Worm (Caenorhabditis elegans) whole organism, L3 larva: ENCODE measurements around the gene lect-2.

ENCODE experiments used
- R02D3.7 ChIP-seq: fragments of 150-350 bp; optimal IDR thresholded peaks from 2 replicates; lab custom pipeline; 2014; ENCODE audit warnings: missing biosample characterization, missing genetic modification characterization
- ZK546.5 ChIP-seq: sonication (generic microtip); optimal IDR thresholded peaks from 2 replicates; lab custom pipeline; 2017; ENCODE audit warnings: missing biosample characterization, missing genetic modification characterization
- aly-2 ChIP-seq: fragments of 150-350 bp; optimal IDR thresholded peaks from 2 replicates; lab custom pipeline; 2014; ENCODE audit warnings: missing biosample characterization, missing genetic modification characterization
- ama-1 ChIP-seq: fragments of 150-350 bp; optimal IDR thresholded peaks from 2 replicates; lab custom pipeline; 2018
- ceh-16 ChIP-seq: sonication (generic microtip); optimal IDR thresholded peaks from 2 replicates; lab custom pipeline; 2017; ENCODE audit warnings: missing biosample characterization, missing genetic modification characterization
- ceh-28 ChIP-seq: fragments of 150-350 bp; optimal IDR thresholded peaks from 2 replicates; lab custom pipeline; 2014; ENCODE audit warnings: missing biosample characterization, missing genetic modification reagents, missing genetic modification characterization
- ceh-82 ChIP-seq: fragments of 150-350 bp; optimal IDR thresholded peaks from 2 replicates; lab custom pipeline; 2014; ENCODE audit warnings: missing biosample characterization, missing genetic modification characterization
- ceh-9 ChIP-seq: sonication (generic microtip); optimal IDR thresholded peaks from 2 replicates; lab custom pipeline; 2018; ENCODE audit warnings: missing biosample characterization, missing genetic modification characterization
- daf-12 ChIP-seq: fragments of 150-350 bp; optimal IDR thresholded peaks from 2 replicates; lab custom pipeline; 2014; ENCODE audit warnings: missing biosample characterization, missing genetic modification reagents, missing genetic modification characterization
- egl-27 ChIP-seq: sonication (generic microtip); optimal IDR thresholded peaks from 4 replicates; lab custom pipeline; 2017; ENCODE audit warnings: missing biosample characterization, missing genetic modification reagents, missing genetic modification characterization
- egl-5 ChIP-seq: fragments of 150-350 bp; optimal IDR thresholded peaks from 2 replicates; lab custom pipeline; 2017; ENCODE audit warnings: missing biosample characterization, missing genetic modification reagents, missing genetic modification characterization, inconsistent platforms
- elt-1 ChIP-seq: fragments of 150-350 bp; optimal IDR thresholded peaks from 2 replicates; lab custom pipeline; 2014; ENCODE audit warnings: missing biosample characterization, missing genetic modification characterization
- elt-2 ChIP-seq: sonication (generic microtip); optimal IDR thresholded peaks from 2 replicates; lab custom pipeline; 2016; ENCODE audit warnings: missing genetic modification reagents, mild to moderate bottlenecking, missing genetic modification characterization, missing compliant biosample characterization
- elt-3 ChIP-seq, 3 experiments: fragments of 150-350 bp in 1 of 3; sonication (generic microtip) in 2 of 3; optimal IDR thresholded peaks; 2 replicates in 2 of 3; 4 replicates in 1 of 3; lab custom pipeline; 2014 to 2017; ENCODE audit warnings: missing biosample characterization in 3 of 3, missing genetic modification characterization in 3 of 3
- eor-1 ChIP-seq, 2 experiments: fragments of 150-350 bp; optimal IDR thresholded peaks; 2 replicates each; lab custom pipeline; 2014 to 2018; ENCODE audit warnings: missing biosample characterization in 2 of 2, missing genetic modification characterization in 2 of 2
- fkh-10 ChIP-seq: sonication (generic microtip); optimal IDR thresholded peaks from 2 replicates; lab custom pipeline; 2017; ENCODE audit warnings: missing biosample characterization, missing genetic modification reagents, missing genetic modification characterization
- fkh-2 ChIP-seq: fragments of 150-350 bp; optimal IDR thresholded peaks from 2 replicates; lab custom pipeline; 2014; ENCODE audit warnings: missing biosample characterization, missing genetic modification reagents, missing genetic modification characterization
- fos-1 ChIP-seq: fragments of 150-350 bp; optimal IDR thresholded peaks from 2 replicates; lab custom pipeline; 2014; ENCODE audit warnings: missing biosample characterization, missing genetic modification characterization
- hmg-11 ChIP-seq: sonication (generic microtip); optimal IDR thresholded peaks from 2 replicates; lab custom pipeline; 2016; ENCODE audit warnings: missing genetic modification characterization, missing compliant biosample characterization
- jun-1 ChIP-seq: fragments of 150-350 bp; optimal IDR thresholded peaks from 2 replicates; lab custom pipeline; 2014; ENCODE audit warnings: missing biosample characterization, missing genetic modification reagents, missing genetic modification characterization
- lin-39 ChIP-seq: fragments of 150-350 bp; optimal IDR thresholded peaks from 2 replicates; lab custom pipeline; 2018; ENCODE audit warnings: missing biosample characterization, missing genetic modification reagents, missing genetic modification characterization
- lsy-12 ChIP-seq: sonication (generic microtip); optimal IDR thresholded peaks from 2 replicates; lab custom pipeline; 2016; ENCODE audit warnings: mild to moderate bottlenecking, missing genetic modification characterization, missing compliant biosample characterization
- mml-1 ChIP-seq: fragments of 150-350 bp; sonication (generic microtip); optimal IDR thresholded peaks from 3 replicates; lab custom pipeline; 2014; ENCODE audit warnings: missing biosample characterization, missing genetic modification characterization
- nfya-1 ChIP-seq: sonication (generic microtip); optimal IDR thresholded peaks from 2 replicates; lab custom pipeline; 2017; ENCODE audit warnings: missing genetic modification characterization, mild to moderate bottlenecking, missing compliant biosample characterization, antibody characterized with exemption, moderate library complexity; ENCODE audit not compliant: insufficient read depth
- nhr-11 ChIP-seq: fragments of 150-350 bp; optimal IDR thresholded peaks from 2 replicates; lab custom pipeline; 2014; ENCODE audit warnings: missing biosample characterization, missing genetic modification characterization
- nhr-237 ChIP-seq: fragments of 150-350 bp; optimal IDR thresholded peaks from 2 replicates; lab custom pipeline; 2014; ENCODE audit warnings: missing biosample characterization, missing genetic modification characterization
- nhr-25 ChIP-seq: sonication (generic microtip); optimal IDR thresholded peaks from 2 replicates; lab custom pipeline; 2017; ENCODE audit warnings: missing biosample characterization, missing genetic modification characterization
- nhr-28 ChIP-seq: fragments of 150-350 bp; optimal IDR thresholded peaks from 2 replicates; lab custom pipeline; 2014; ENCODE audit warnings: missing biosample characterization, missing genetic modification characterization
- nhr-67 ChIP-seq: fragments of 150-350 bp; optimal IDR thresholded peaks from 2 replicates; lab custom pipeline; 2014; ENCODE audit warnings: missing biosample characterization, missing genetic modification characterization
- pha-4 ChIP-seq: fragments of 150-350 bp; optimal IDR thresholded peaks from 2 replicates; lab custom pipeline; 2014; ENCODE audit warnings: missing biosample characterization, missing genetic modification reagents, missing genetic modification characterization
- sea-2 ChIP-seq: fragments of 150-350 bp; sonication (generic microtip); optimal IDR thresholded peaks from 4 replicates; lab custom pipeline; 2014; ENCODE audit warnings: missing biosample characterization, missing genetic modification reagents, missing genetic modification characterization
- skn-1 ChIP-seq: fragments of 150-350 bp; optimal IDR thresholded peaks from 2 replicates; lab custom pipeline; 2014; ENCODE audit warnings: missing biosample characterization, missing genetic modification characterization
- snpc-4 ChIP-seq: fragments of 150-350 bp; optimal IDR thresholded peaks from 2 replicates; lab custom pipeline; 2014; ENCODE audit warnings: missing biosample characterization, missing genetic modification characterization
- tbx-2 ChIP-seq: sonication (generic microtip); optimal IDR thresholded peaks from 2 replicates; lab custom pipeline; 2016; ENCODE audit warnings: mild to moderate bottlenecking, missing genetic modification characterization, missing compliant biosample characterization
- unc-39 ChIP-seq: sonication (generic microtip); optimal IDR thresholded peaks from 4 replicates; lab custom pipeline; 2017; ENCODE audit warnings: missing biosample characterization, missing genetic modification characterization
- ztf-11 ChIP-seq: fragments of 150-350 bp; optimal IDR thresholded peaks from 2 replicates; lab custom pipeline; 2014; ENCODE audit warnings: missing biosample characterization, missing genetic modification characterization
- ztf-4 ChIP-seq: fragments of 150-350 bp; optimal IDR thresholded peaks from 2 replicates; lab custom pipeline; 2014; ENCODE audit warnings: missing biosample characterization, missing genetic modification characterization

Gene lect-2

ce11 chrII:5774120-5774519, 16.4 kb upstream of the lect-2 start, which contains the start of the genes dmd-5 and F10C1.1:
Gene dmd-5, minus strand, starts transcription at chrII:5774220.
Gene F10C1.1, plus strand, starts transcription at chrII:5774229.
- no peak for TF ChIP-seq skn-1 (tag; lab: Kevin White, UChicago)
- TF ChIP-seq jun-1 = no peak
- TF ChIP-seq fkh-2 (tag; lab: Kevin White, UChicago) = no peak
- TF ChIP-seq nhr-237 (tag; lab: Kevin White, UChicago) = no peak
- no peak for TF ChIP-seq ceh-82
- TF ChIP-seq sea-2 (GFP tag; lab: Kevin White, UChicago) = no peak

ce11 chrII:5774879-5775278, 15.6 kb upstream of the lect-2 start:
- TF ChIP-seq ztf-11 (no peak), elt-3 (tag; optimal IDR thresholded peaks at IDR 0.05; lab: Kevin White, UChicago) (no peak), unc-39 (tag; lab: Kevin White, UChicago) (no peak), egl-27 (tag; lab: Kevin White, UChicago) (no peak), ama-1 (lab: Kevin White, UChicago) (no peak), eor-1 (tag; optimal IDR thresholded peaks at IDR 0.05; lab: Kevin White, UChicago) (no peak), snpc-4 (tag; lab: Kevin White, UChicago) (no peak), pha-4 (no peak), lin-39 (tag; lab: Kevin White, UChicago) (no peak), elt-1 (tag; lab: Kevin White, UChicago) (no peak), nhr-67 (tag; lab: Kevin White, UChicago) (no peak), nhr-25 (no peak), ZK546.5 (no peak), nhr-28 (tag; lab: Kevin White, UChicago) (no peak), nhr-11 (tag; lab: Kevin White, UChicago) (no peak), mml-1 (tag; lab: Kevin White, UChicago) (no peak), tbx-2 (tag; lab: Kevin White, UChicago) (no peak), ceh-82 (no peak)

DNA sequence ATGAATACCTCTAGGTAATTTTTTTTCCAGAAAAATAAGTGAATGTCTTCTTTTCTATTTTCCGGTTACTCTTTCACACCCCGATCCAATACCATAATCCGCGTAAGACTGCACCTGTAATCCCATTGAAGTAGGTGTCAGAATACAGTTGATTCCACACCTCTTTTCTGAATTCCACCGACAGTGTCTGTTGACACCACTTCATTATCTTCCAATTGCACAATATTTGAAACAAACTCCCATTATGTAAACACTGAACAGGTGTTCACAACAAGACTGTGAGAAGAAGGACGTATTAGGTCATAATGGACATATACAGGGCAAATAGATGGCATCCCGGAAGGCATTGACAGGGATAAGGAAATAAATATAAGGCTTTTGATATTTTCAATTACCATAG, 13.2 kb upstream of the lect-2 start:
- no peak for TF ChIP-seq skn-1 (tag; lab: Kevin White, UChicago)
- TF ChIP-seq daf-12 = no peak
- TF ChIP-seq hmg-11 (tag; lab: Kevin White, UChicago) = no peak
- no peak for TF ChIP-seq R02D3.7 (tag; lab: Kevin White, UChicago)
- TF ChIP-seq elt-1 (tag; lab: Kevin White, UChicago) = no peak
- no peak for TF ChIP-seq ceh-16 (tag; lab: Kevin White, UChicago)
- no peak for TF ChIP-seq tbx-2 (tag; lab: Kevin White, UChicago)
- no peak for TF ChIP-seq ztf-11
- no peak for TF ChIP-seq fkh-2 (tag; lab: Kevin White, UChicago)
- TF ChIP-seq nhr-67 (tag; lab: Kevin White, UChicago) = no peak
- TF ChIP-seq lsy-12 (tag; lab: Kevin White, UChicago) = no peak
- TF ChIP-seq lin-39 (tag; lab: Kevin White, UChicago) = no peak
- no peak for TF ChIP-seq ceh-82
- no peak for TF ChIP-seq eor-1 (tag; optimal IDR thresholded peaks at IDR 0.05; lab: Kevin White, UChicago)
- no peak for TF ChIP-seq aly-2 (tag; lab: Kevin White, UChicago)
- TF ChIP-seq ceh-28 (tag; lab: Kevin White, UChicago) = no peak
- TF ChIP-seq fos-1 (tag; lab: Kevin White, UChicago) = no peak
- TF ChIP-seq nhr-28 (tag; lab: Kevin White, UChicago) = no peak
- TF ChIP-seq egl-5 = no peak
- no peak for TF ChIP-seq ztf-4 (tag; lab: Kevin White, UChicago)

ce11 chrII:5779866-5780265, 10.7 kb upstream of the lect-2 start:
- TF ChIP-seq elt-2 (tag; lab: Kevin White, UChicago) (no peak), skn-1 (tag; lab: Kevin White, UChicago) (peak; percentile 22), fkh-10 (GFP tag; lab: Kevin White, UChicago) (peak; percentile 21), nhr-237 (tag; lab: Kevin White, UChicago) (no peak), nhr-28 (tag; lab: Kevin White, UChicago) (no peak), lin-39 (tag; lab: Kevin White, UChicago) (peak; percentile 1), daf-12 (no peak), ceh-28 (tag; lab: Kevin White, UChicago) (no peak), nfya-1 (tag; lab: Kevin White, UChicago) (peak; percentile 51), hmg-11 (tag; lab: Kevin White, UChicago) (peak; percentile 56), ztf-11 (no peak), ceh-9 (tag; lab: Kevin White, UChicago) (no peak), tbx-2 (tag; lab: Kevin White, UChicago) (no peak)
